Fruit fly (Drosophila melanogaster) whole organism, embryonic: ENCODE data around the gene Klp10A.

Experiments
- B-H1 ChIP-seq: fragments of 200-800 bp; sonication (Bioruptor generic); IDR thresholded peaks from 3 replicates; pipeline ENCODE4 v1.3.6; 2022; ENCODE audit warnings: missing biosample characterization, missing genetic modification characterization
- Blimp-1 ChIP-seq: fragments of 200-800 bp; sonication (Bioruptor generic); optimal IDR thresholded peaks from 3 replicates; lab custom pipeline; 2018; ENCODE audit warnings: missing biosample characterization, missing genetic modification characterization, mild to moderate bottlenecking, moderate library complexity, missing genetic modification reagents
- BtbVII ChIP-seq: fragments of 200-800 bp; sonication (Bioruptor generic); optimal IDR thresholded peaks from 3 replicates; lab custom pipeline; 2017; ENCODE audit warnings: missing biosample characterization, mild to moderate bottlenecking, missing genetic modification characterization
- CG1024 ChIP-seq: fragments of 200-800 bp; sonication (Bioruptor generic); IDR thresholded peaks from 2 replicates; pipeline ENCODE4 v1.3.6; 2022; ENCODE audit warnings: missing biosample characterization, missing genetic modification characterization
- CG12219 ChIP-seq: fragments of 200-800 bp; sonication (Bioruptor generic); optimal IDR thresholded peaks from 3 replicates; lab custom pipeline; 2018; ENCODE audit warnings: missing biosample characterization, mild to moderate bottlenecking, missing genetic modification characterization
- CG13296 ChIP-seq: fragments of 200-800 bp; sonication (Bioruptor generic); optimal IDR thresholded peaks from 3 replicates; lab custom pipeline; 2018; ENCODE audit warnings: missing biosample characterization, mild to moderate bottlenecking, missing genetic modification characterization
- CG14667 ChIP-seq: fragments of 200-800 bp; sonication (Bioruptor generic); IDR thresholded peaks from 2 replicates; pipeline ENCODE4 v1.3.6; 2022; ENCODE audit warnings: missing biosample characterization, missing genetic modification characterization
- CG16815 ChIP-seq: fragments of 200-800 bp; sonication (Bioruptor generic); optimal IDR thresholded peaks from 3 replicates; lab custom pipeline; 2017; ENCODE audit warnings: missing biosample characterization, mild to moderate bottlenecking, missing genetic modification characterization
- CG2678 ChIP-seq: fragments of 200-800 bp; sonication (Bioruptor generic); optimal IDR thresholded peaks from 3 replicates; lab custom pipeline; 2019; ENCODE audit warnings: missing biosample characterization, mild to moderate bottlenecking, missing genetic modification characterization, moderate library complexity
- CG33557 ChIP-seq: fragments of 200-800 bp; sonication (Bioruptor generic); optimal IDR thresholded peaks from 2 replicates; lab custom pipeline; 2019; ENCODE audit warnings: missing biosample characterization, mild to moderate bottlenecking, missing genetic modification characterization, moderate library complexity
- CG4854 ChIP-seq: fragments of 200-800 bp; sonication (Bioruptor generic); optimal IDR thresholded peaks from 2 replicates; lab custom pipeline; 2016; ENCODE audit warnings: missing biosample characterization, missing genetic modification characterization, inconsistent platforms
- CG7372 ChIP-seq: fragments of 200-800 bp; sonication (Bioruptor generic); IDR thresholded peaks from 2 replicates; pipeline ENCODE4 v1.3.6; 2022; ENCODE audit warnings: missing biosample characterization, missing genetic modification characterization
- CG9817 ChIP-seq: fragments of 200-800 bp; sonication (Bioruptor generic); optimal IDR thresholded peaks from 2 replicates; lab custom pipeline; 2018; ENCODE audit warnings: missing biosample characterization, mild to moderate bottlenecking, missing genetic modification characterization, moderate library complexity
- Dp ChIP-seq: fragments of 200-800 bp; sonication (Bioruptor generic); optimal IDR thresholded peaks from 2 replicates; lab custom pipeline; 2018; ENCODE audit warnings: missing biosample characterization, mild to moderate bottlenecking, missing genetic modification characterization, moderate library complexity
- Drgx ChIP-seq: fragments of 200-800 bp; sonication (Bioruptor generic); IDR thresholded peaks from 2 replicates; pipeline ENCODE4 v1.3.6; 2022; ENCODE audit warnings: missing biosample characterization, missing genetic modification characterization
- E2f1 ChIP-seq: fragments of 200-800 bp; sonication (Bioruptor generic); IDR thresholded peaks from 2 replicates; pipeline ENCODE4 v1.3.6; 2022; ENCODE audit warnings: missing biosample characterization, missing genetic modification characterization
- Elba2 ChIP-seq: fragments of 200-800 bp; sonication (Bioruptor generic); optimal IDR thresholded peaks from 3 replicates; lab custom pipeline; 2016; ENCODE audit warnings: missing biosample characterization, missing genetic modification characterization
- HmgD ChIP-seq: fragments of 200-800 bp; sonication (Bioruptor generic); optimal IDR thresholded peaks from 3 replicates; lab custom pipeline; 2016; ENCODE audit warnings: missing biosample characterization, missing genetic modification characterization
- Hr3 ChIP-seq: fragments of 200-800 bp; sonication (Bioruptor generic); optimal IDR thresholded peaks from 3 replicates; lab custom pipeline; 2016; ENCODE audit warnings: missing biosample characterization, missing genetic modification characterization
- Lim3 ChIP-seq: fragments of 200-800 bp; sonication (Bioruptor generic); IDR thresholded peaks from 2 replicates; pipeline ENCODE4 v1.3.6; 2022; ENCODE audit warnings: missing biosample characterization, missing genetic modification characterization
- Nf-YB ChIP-seq: fragments of 200-800 bp; sonication (Bioruptor generic); optimal IDR thresholded peaks from 3 replicates; lab custom pipeline; 2019; ENCODE audit warnings: missing biosample characterization, mild to moderate bottlenecking, missing genetic modification characterization, moderate library complexity
- Oli ChIP-seq: fragments of 200-800 bp; sonication (Bioruptor generic); optimal IDR thresholded peaks from 2 replicates; lab custom pipeline; 2018; ENCODE audit warnings: missing biosample characterization, mild to moderate bottlenecking, missing genetic modification characterization, moderate library complexity
- Ptx1 ChIP-seq: fragments of 200-800 bp; sonication (Bioruptor generic); IDR thresholded peaks from 2 replicates; pipeline ENCODE4 v1.3.6; 2022; ENCODE audit warnings: missing biosample characterization, missing genetic modification characterization
- Sry-δ ChIP-seq: fragments of 200-800 bp; sonication (Bioruptor generic); optimal IDR thresholded peaks from 2 replicates; lab custom pipeline; 2016; ENCODE audit warnings: missing biosample characterization, missing genetic modification characterization
- Tbp ChIP-seq: fragments of >200 bp; optimal IDR thresholded peaks from 2 replicates; lab custom pipeline; 2018; ENCODE audit warnings: missing biosample characterization, missing genetic modification characterization
- bigmax ChIP-seq: fragments of 200-800 bp; sonication (Bioruptor generic); optimal IDR thresholded peaks from 2 replicates; lab custom pipeline; 2018; ENCODE audit warnings: missing biosample characterization, mild to moderate bottlenecking, missing genetic modification characterization
- cg ChIP-seq: fragments of 200-800 bp; sonication (Bioruptor generic); optimal IDR thresholded peaks from 3 replicates; lab custom pipeline; 2019; ENCODE audit warnings: missing biosample characterization, mild to moderate bottlenecking, missing genetic modification characterization, moderate library complexity
- dan ChIP-seq: fragments of 200-800 bp; sonication (Bioruptor generic); IDR thresholded peaks from 2 replicates; pipeline ENCODE4 v1.3.6; 2022; ENCODE audit warnings: missing biosample characterization, missing genetic modification characterization
- dati ChIP-seq: fragments of 200-800 bp; sonication (Bioruptor generic); IDR thresholded peaks from 2 replicates; pipeline ENCODE4 v1.3.6; 2022; ENCODE audit warnings: missing biosample characterization, missing genetic modification characterization
- dm ChIP-seq: fragments of 200-800 bp; sonication (Bioruptor generic); optimal IDR thresholded peaks from 3 replicates; lab custom pipeline; 2016; ENCODE audit warnings: missing biosample characterization, missing genetic modification characterization
- dysf ChIP-seq: fragments of 200-800 bp; sonication (Bioruptor generic); IDR thresholded peaks from 3 replicates; pipeline ENCODE4 v1.3.6; 2022; ENCODE audit warnings: missing biosample characterization, missing genetic modification characterization
- fd96Cb ChIP-seq: fragments of 200-800 bp; sonication (Bioruptor generic); optimal IDR thresholded peaks from 2 replicates; lab custom pipeline; 2018; ENCODE audit warnings: missing biosample characterization, mild to moderate bottlenecking, missing genetic modification characterization, moderate library complexity
- ftz-f1 ChIP-seq: fragments of 200-800 bp; sonication (Bioruptor generic); optimal IDR thresholded peaks from 2 replicates; lab custom pipeline; 2016; ENCODE audit warnings: missing biosample characterization, missing genetic modification characterization
- hb ChIP-seq: fragments of 200-800 bp; sonication (Bioruptor generic); IDR thresholded peaks from 3 replicates; pipeline ENCODE4 v1.3.6; 2022; ENCODE audit warnings: missing biosample characterization, missing genetic modification characterization; ENCODE audit not compliant: partially characterized antibody
- lab ChIP-seq: fragments of 200-800 bp; sonication (Bioruptor generic); optimal IDR thresholded peaks from 3 replicates; lab custom pipeline; 2017; ENCODE audit warnings: missing biosample characterization, missing genetic modification characterization, mild to moderate bottlenecking, moderate library complexity, missing genetic modification reagents
- lilli ChIP-seq: fragments of 200-800 bp; sonication (Bioruptor generic); optimal IDR thresholded peaks from 3 replicates; lab custom pipeline; 2016; ENCODE audit warnings: missing biosample characterization, missing genetic modification characterization
- lov ChIP-seq, 2 experiments: fragments of 200-800 bp in 1 of 2; fragments of >200 bp in 1 of 2; sonication (Bioruptor generic) in 1 of 2; IDR thresholded peaks in 1 of 2; optimal IDR thresholded peaks in 1 of 2; 2 replicates in 1 of 2; 3 replicates in 1 of 2; pipeline versions ENCODE4 v1.3.6 to Lab custom; 2017 to 2022; ENCODE audit warnings: missing biosample characterization in 1 of 2, missing genetic modification characterization in 1 of 2
- nerfin-1 ChIP-seq: fragments of 200-800 bp; sonication (Bioruptor generic); optimal IDR thresholded peaks from 3 replicates; lab custom pipeline; 2019; ENCODE audit warnings: missing biosample characterization, mild to moderate bottlenecking, missing genetic modification characterization, moderate library complexity
- nerfin-2 ChIP-seq: fragments of 200-800 bp; sonication (Bioruptor generic); IDR thresholded peaks from 2 replicates; pipeline ENCODE4 v1.3.6; 2022; ENCODE audit warnings: missing biosample characterization, missing genetic modification characterization; ENCODE audit not compliant: partially characterized antibody
- oc ChIP-seq: fragments of 200-800 bp; sonication (Bioruptor generic); optimal IDR thresholded peaks from 2 replicates; lab custom pipeline; 2018; ENCODE audit warnings: missing biosample characterization, mild to moderate bottlenecking, missing genetic modification characterization, moderate library complexity
- phol ChIP-seq: fragments of 200-800 bp; sonication (Bioruptor generic); optimal IDR thresholded peaks from 3 replicates; lab custom pipeline; 2018; ENCODE audit warnings: missing biosample characterization, mild to moderate bottlenecking, missing genetic modification characterization, moderate library complexity
- ro ChIP-seq: fragments of 200-800 bp; sonication (Bioruptor generic); IDR thresholded peaks from 2 replicates; pipeline ENCODE4 v1.3.6; 2022; ENCODE audit warnings: missing biosample characterization, missing genetic modification characterization
- row ChIP-seq: fragments of 200-800 bp; sonication (Bioruptor generic); IDR thresholded peaks from 3 replicates; pipeline ENCODE4 v1.3.6; 2022; ENCODE audit warnings: missing biosample characterization, missing genetic modification characterization
- scrt ChIP-seq: fragments of 200-800 bp; sonication (Bioruptor generic); optimal IDR thresholded peaks from 2 replicates; lab custom pipeline; 2018; ENCODE audit warnings: missing biosample characterization, mild to moderate bottlenecking, missing genetic modification characterization, moderate library complexity
- slp2 ChIP-seq: fragments of 200-800 bp; sonication (Bioruptor generic); optimal IDR thresholded peaks from 2 replicates; lab custom pipeline; 2016; ENCODE audit warnings: missing biosample characterization, missing genetic modification characterization
- sqz ChIP-seq: fragments of 200-800 bp; sonication (Bioruptor generic); optimal IDR thresholded peaks from 3 replicates; lab custom pipeline; 2018; ENCODE audit warnings: missing biosample characterization, mild to moderate bottlenecking, missing genetic modification characterization
- sug ChIP-seq: fragments of 200-800 bp; optimal IDR thresholded peaks from 2 replicates; lab custom pipeline; 2019; ENCODE audit warnings: missing biosample characterization, mild to moderate bottlenecking, missing genetic modification characterization, moderate library complexity
- tap ChIP-seq: fragments of 200-800 bp; optimal IDR thresholded peaks from 3 replicates; lab custom pipeline; 2019; ENCODE audit warnings: missing biosample characterization, mild to moderate bottlenecking, missing genetic modification characterization, moderate library complexity
- tll ChIP-seq, 2 experiments: fragments of 200-800 bp in 1 of 2; fragments of >200 bp in 1 of 2; sonication (Bioruptor generic) in 1 of 2; optimal IDR thresholded peaks; 2 replicates each; lab custom pipeline; 2017 to 2019; ENCODE audit warnings: missing biosample characterization in 2 of 2, missing genetic modification characterization in 2 of 2, mild to moderate bottlenecking in 1 of 2, moderate library complexity in 1 of 2
- wor ChIP-seq: fragments of 200-800 bp; sonication (Bioruptor generic); IDR thresholded peaks from 2 replicates; pipeline ENCODE4 v1.3.6; 2022; ENCODE audit warnings: missing biosample characterization, missing genetic modification characterization

Gene Klp10A

DNA sequence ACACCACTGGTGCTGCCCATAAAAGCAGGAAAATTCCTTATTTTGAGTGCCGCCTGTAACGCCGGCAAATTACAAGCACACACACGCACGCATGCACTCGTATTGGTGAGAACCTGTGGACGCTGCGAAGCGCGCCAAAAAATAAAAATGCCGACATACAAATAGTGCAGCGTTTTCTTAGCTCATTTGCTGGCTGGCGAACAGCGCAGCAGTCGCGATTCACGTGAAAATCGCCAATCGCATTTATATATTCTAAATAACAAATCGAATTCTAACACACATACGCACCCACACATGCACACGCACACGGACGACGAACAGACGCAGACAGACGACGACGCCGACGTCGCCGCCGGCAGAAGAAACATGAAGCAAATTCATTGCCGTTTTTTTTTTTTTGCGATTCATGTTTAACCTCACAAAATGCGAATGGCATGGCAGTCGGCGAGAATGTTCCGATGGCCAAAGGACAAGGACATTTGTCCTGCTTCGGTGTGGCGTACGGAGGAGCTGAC lies 10.7 kb upstream of the Klp10A start (continued):
- TF ChIP-seq bigmax (GFP tag; lab: Kevin White, UChicago) (peak; percentile 92), Nf-YB (GFP tag; lab: Kevin White, UChicago) (no peak), tll (GFP tag; optimal IDR thresholded peaks at IDR 0.05; lab: Kevin White, UChicago) (no peak), dan (GFP tag; lab: Robert Waterston, UW) (no peak), dm (GFP tag; lab: Kevin White, UChicago) (peak; percentile 68), slp2 (GFP tag; lab: Kevin White, UChicago) (no peak), BtbVII (GFP tag; lab: Kevin White, UChicago) (no peak), Oli (no peak), dysf (GFP tag; lab: Robert Waterston, UW) (no peak), Hr3 (GFP tag; lab: Kevin White, UChicago) (no peak), CG2678 (no peak), nerfin-1 (tag; lab: Kevin White, UChicago) (peak; percentile 64), CG1024 (GFP tag; lab: Robert Waterston, UW) (no peak), Blimp-1 (no peak), Elba2 (GFP tag; lab: Kevin White, UChicago) (no peak), CG13296 (GFP tag; lab: Kevin White, UChicago) (no peak), HmgD (no peak), sug (tag; lab: Kevin White, UChicago) (no peak), cg (GFP tag; lab: Kevin White, UChicago) (peak; percentile 83), nerfin-2 (no peak), phol (tag; lab: Kevin White, UChicago) (no peak), lilli (no peak), CG16815 (GFP tag; lab: Kevin White, UChicago) (no peak), lab (GFP tag; lab: Kevin White, UChicago) (no peak), wor (GFP tag; lab: Robert Waterston, UW) (no peak), Ptx1 (GFP tag; lab: Robert Waterston, UW) (no peak), oc (tag; lab: Kevin White, UChicago) (no peak), tap (tag; lab: Kevin White, UChicago) (no peak), CG9817 (tag; lab: Kevin White, UChicago) (no peak), E2f1 (GFP tag; lab: Robert Waterston, UW) (0 out of 2 replicates have a peak, but pooled peaks have one; percentile 15), CG4854 (GFP tag; lab: Kevin White, UChicago) (no peak), CG7372 (GFP tag; lab: Robert Waterston, UW) (no peak), CG12219 (no peak), sqz (GFP tag; lab: Kevin White, UChicago) (peak; percentile 68), dati (GFP tag; lab: Robert Waterston, UW) (no peak), CG14667 (no peak), CG33557 (no peak), Drgx (0 out of 2 replicates have a peak, but pooled peaks have one; percentile 24), ro (no peak), row (peak; percentile 18; the same call in 1 of the 3 replicates), hb (GFP tag; lab: Robert Waterston, UW) (no peak), lov (optimal IDR thresholded peaks at IDR 0.05; lab: Kevin White, UChicago) (no peak), lov (GFP tag; IDR thresholded peaks at IDR 0.05; lab: Robert Waterston, UW) (no peak), B-H1 (GFP tag; lab: Robert Waterston, UW) (no peak), Lim3 (GFP tag; lab: Robert Waterston, UW) (no peak), Tbp (GFP tag; lab: Kevin White, UChicago) (no peak), Sry-δ (GFP tag; lab: Kevin White, UChicago) (no peak), ftz-f1 (peak; percentile 7), Dp (peak; percentile 7), scrt (peak; percentile 12), fd96Cb (tag; lab: Kevin White, UChicago) (no peak)
